Worm (Caenorhabditis elegans): ENCODE data around the gene dnj-20.

DNA sequence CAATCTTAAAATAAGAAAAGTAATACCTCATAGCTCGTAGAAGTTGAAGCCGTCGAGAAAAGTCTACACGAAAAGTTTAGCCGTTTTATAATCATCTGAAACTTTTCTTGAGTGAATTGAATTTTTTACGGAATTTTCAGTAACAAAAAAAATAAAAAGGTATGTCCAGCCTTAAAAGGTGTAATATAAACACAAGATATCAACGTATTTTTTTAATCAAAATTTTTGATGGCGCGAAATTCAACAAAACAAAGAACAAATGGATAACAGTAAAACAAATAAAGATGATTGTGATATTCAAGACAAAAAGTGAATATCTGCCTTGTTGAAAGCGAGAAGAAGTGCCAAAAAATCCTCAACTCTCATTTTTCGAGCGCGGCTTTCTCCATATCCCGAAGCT is 34.3 kb downstream of the dnj-20 start, which contains the start of gene eral-1:
- TF ChIP-seq dpl-1 (GFP tag; optimal IDR thresholded peaks at IDR 0.05) (no peak), snpc-4 (GFP tag; optimal IDR thresholded peaks at IDR 0.05) (no peak), snpc-4 (tag; optimal IDR thresholded peaks at IDR 0.05) (no peak), repo-1 (tag; optimal IDR thresholded peaks at IDR 0.05) (no peak)
